Fruit fly (Drosophila melanogaster) whole organism: Measurements from ENCODE around the gene CG14853.

Experiments used
- EcR ChIP-seq, 2 experiments: fragments of >200 bp; optimal IDR thresholded peaks; 2 replicates each; lab custom pipeline; 2017; ENCODE audit warnings: missing biosample characterization in 2 of 2, missing genetic modification characterization in 2 of 2, missing genetic modification reagents in 2 of 2
- pan ChIP-seq: fragments of >200 bp; optimal IDR thresholded peaks from 2 replicates; lab custom pipeline; 2017

DNA sequence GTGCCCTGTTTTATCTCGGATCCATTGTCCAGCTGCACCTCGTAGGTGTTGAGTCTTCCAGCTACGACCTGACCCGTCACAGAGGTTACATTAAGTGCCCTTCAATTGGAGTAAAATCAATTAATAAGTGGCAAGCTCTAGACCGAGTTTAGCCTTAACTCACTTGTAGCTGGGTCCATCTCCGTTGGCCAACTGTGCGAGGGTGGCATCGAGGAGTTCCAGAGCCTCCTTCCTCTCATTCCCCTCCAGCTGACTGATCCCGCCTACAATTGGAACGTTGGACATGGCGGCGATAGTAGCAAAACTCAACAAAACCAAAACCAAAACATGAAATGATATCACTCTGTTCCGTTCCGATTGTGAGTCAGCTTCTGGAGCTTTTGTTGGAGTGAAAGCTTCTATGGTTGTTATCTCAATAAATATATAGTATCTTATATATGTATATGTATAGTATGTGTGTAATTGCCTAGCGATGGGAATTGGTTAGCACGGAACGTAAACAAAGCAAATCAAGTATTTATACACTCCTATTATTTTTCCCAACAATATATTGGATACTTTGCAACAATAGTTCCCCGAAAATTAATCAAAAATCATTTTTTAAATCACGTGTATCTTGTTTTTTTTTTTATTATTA is 40.8 kb upstream of the CG14853 start, which contains the start of gene CG8066:
- no peak for TF ChIP-seq pan
- TF ChIP-seq EcR (GFP tag; optimal IDR thresholded peaks at IDR 0.05; lab: Kevin White, UChicago), result no peak
